Fruit fly (Drosophila melanogaster) S2 (cell line): ENCODE results near the gene CG7912.

ENCODE experiments used
- CG8478 ChIP-seq: fragments of >200 bp; optimal IDR thresholded peaks from 2 replicates; lab custom pipeline; 2018
- CTCF ChIP-seq, 2 experiments: fragments of >200 bp; optimal IDR thresholded peaks; 2 replicates each; lab custom pipeline; 2018

dm6 chr3R:30038628-30039027 lies 29.6 kb upstream of the CG7912 start, which contains the start of gene janB:
- TF ChIP-seq CG8478 (lab: Kevin White, UChicago) (no peak), CTCF (optimal IDR thresholded peaks at IDR 0.05; lab: Kevin White, UChicago) (no peak)
